Fruit fly (Drosophila melanogaster) whole organism, embryonic: Measurements from ENCODE around the gene CG17139.

Source experiments
- Abd-B ChIP-seq: fragments of 200-800 bp; sonication (Bioruptor generic); optimal IDR thresholded peaks from 2 replicates; lab custom pipeline; 2018; ENCODE audit warnings: missing biosample characterization, mild to moderate bottlenecking, missing genetic modification characterization, moderate library complexity
- Asciz ChIP-seq: fragments of 200-800 bp; sonication (Bioruptor generic); optimal IDR thresholded peaks from 2 replicates; lab custom pipeline; 2017; ENCODE audit warnings: missing biosample characterization, mild to moderate bottlenecking, missing genetic modification characterization, missing genetic modification reagents
- CG10979 ChIP-seq: fragments of 200-800 bp; sonication (Bioruptor generic); optimal IDR thresholded peaks from 2 replicates; lab custom pipeline; 2018; ENCODE audit warnings: missing biosample characterization, mild to moderate bottlenecking, missing genetic modification characterization, moderate library complexity
- CG1233 ChIP-seq: fragments of 200-800 bp; sonication (Bioruptor generic); optimal IDR thresholded peaks from 4 replicates; lab custom pipeline; 2018; ENCODE audit warnings: missing biosample characterization, mild to moderate bottlenecking, missing genetic modification characterization
- CG15073 ChIP-seq: fragments of 200-800 bp; sonication (Bioruptor generic); optimal IDR thresholded peaks from 2 replicates; lab custom pipeline; 2016; ENCODE audit warnings: missing biosample characterization, missing genetic modification characterization
- CG17328 ChIP-seq: fragments of 200-800 bp; sonication (Bioruptor generic); IDR thresholded peaks from 2 replicates; pipeline ENCODE4 v1.3.6; 2022; ENCODE audit warnings: missing biosample characterization, missing genetic modification characterization
- CG17359 ChIP-seq: fragments of 200-800 bp; sonication (Bioruptor generic); optimal IDR thresholded peaks from 3 replicates; lab custom pipeline; 2018; ENCODE audit warnings: missing biosample characterization, mild to moderate bottlenecking, missing genetic modification characterization, moderate library complexity
- CG17912 ChIP-seq: fragments of 200-800 bp; sonication (Bioruptor generic); optimal IDR thresholded peaks from 2 replicates; lab custom pipeline; 2018; ENCODE audit warnings: missing biosample characterization, mild to moderate bottlenecking, missing genetic modification characterization
- CG2875 ChIP-seq: fragments of 200-800 bp; sonication (Bioruptor generic); optimal IDR thresholded peaks from 2 replicates; lab custom pipeline; 2017; ENCODE audit warnings: missing biosample characterization, mild to moderate bottlenecking, missing genetic modification characterization, missing genetic modification reagents
- CG33557 ChIP-seq: fragments of 200-800 bp; sonication (Bioruptor generic); optimal IDR thresholded peaks from 2 replicates; lab custom pipeline; 2019; ENCODE audit warnings: missing biosample characterization, mild to moderate bottlenecking, missing genetic modification characterization, moderate library complexity
- CG34422 ChIP-seq: fragments of 200-800 bp; sonication (Bioruptor generic); IDR thresholded peaks from 3 replicates; pipeline ENCODE4 v1.3.6; 2022; ENCODE audit warnings: missing biosample characterization, missing genetic modification characterization
- CG4282 ChIP-seq: fragments of 200-800 bp; sonication (Bioruptor generic); optimal IDR thresholded peaks from 2 replicates; lab custom pipeline; 2016; ENCODE audit warnings: missing biosample characterization, missing genetic modification characterization
- CG4424 ChIP-seq: fragments of 200-800 bp; sonication (Bioruptor generic); optimal IDR thresholded peaks from 3 replicates; lab custom pipeline; 2016; ENCODE audit warnings: missing biosample characterization, missing genetic modification characterization
- CG5245 ChIP-seq: fragments of 200-800 bp; sonication (Bioruptor generic); optimal IDR thresholded peaks from 3 replicates; lab custom pipeline; 2016; ENCODE audit warnings: missing biosample characterization, missing genetic modification characterization
- CG6854 ChIP-seq: fragments of 200-800 bp; sonication (Bioruptor generic); optimal IDR thresholded peaks from 3 replicates; lab custom pipeline; 2017; ENCODE audit warnings: missing biosample characterization, mild to moderate bottlenecking, missing genetic modification characterization
- CG7357 ChIP-seq: fragments of 200-800 bp; sonication (Bioruptor generic); IDR thresholded peaks from 3 replicates; pipeline ENCODE4 v1.3.6; 2022; ENCODE audit warnings: missing biosample characterization, missing genetic modification characterization
- CG7987 ChIP-seq: fragments of 200-800 bp; sonication (Bioruptor generic); optimal IDR thresholded peaks from 2 replicates; lab custom pipeline; 2018; ENCODE audit warnings: missing biosample characterization, mild to moderate bottlenecking, missing genetic modification characterization, moderate library complexity
- CG9817 ChIP-seq: fragments of 200-800 bp; sonication (Bioruptor generic); optimal IDR thresholded peaks from 2 replicates; lab custom pipeline; 2018; ENCODE audit warnings: missing biosample characterization, mild to moderate bottlenecking, missing genetic modification characterization, moderate library complexity
- CoRest ChIP-seq: fragments of 200-800 bp; sonication (Bioruptor generic); optimal IDR thresholded peaks from 3 replicates; lab custom pipeline; 2018; ENCODE audit warnings: missing biosample characterization, mild to moderate bottlenecking, missing genetic modification characterization, moderate library complexity
- ERR ChIP-seq: fragments of 200-800 bp; sonication (Bioruptor generic); optimal IDR thresholded peaks from 2 replicates; lab custom pipeline; 2016; ENCODE audit warnings: missing biosample characterization, missing genetic modification characterization
- Gug ChIP-seq: fragments of 200-800 bp; sonication (Bioruptor generic); IDR thresholded peaks from 4 replicates; pipeline ENCODE4 v1.3.6; 2022; ENCODE audit warnings: missing biosample characterization, missing genetic modification characterization
- HHEX ChIP-seq: fragments of 200-800 bp; sonication (Bioruptor generic); optimal IDR thresholded peaks from 3 replicates; lab custom pipeline; 2017; ENCODE audit warnings: missing biosample characterization, mild to moderate bottlenecking, missing genetic modification characterization, missing genetic modification reagents
- Kr ChIP-seq: fragments of 200-800 bp; sonication (Bioruptor generic); optimal IDR thresholded peaks from 2 replicates; lab custom pipeline; 2017; ENCODE audit warnings: missing biosample characterization, mild to moderate bottlenecking, missing genetic modification characterization
- Lim3 ChIP-seq: fragments of 200-800 bp; sonication (Bioruptor generic); IDR thresholded peaks from 2 replicates; pipeline ENCODE4 v1.3.6; 2022; ENCODE audit warnings: missing biosample characterization, missing genetic modification characterization
- Med ChIP-seq: fragments of 200-800 bp; sonication (Bioruptor generic); peaks from one replicate; lab custom pipeline; 2016; ENCODE audit warnings: missing biosample characterization, missing genetic modification characterization, mild to moderate bottlenecking, inconsistent platforms, moderate library complexity
- Mes4 ChIP-seq: fragments of 200-800 bp; sonication (Bioruptor generic); optimal IDR thresholded peaks from 2 replicates; lab custom pipeline; 2016; ENCODE audit warnings: missing biosample characterization, missing genetic modification characterization
- Nf-YA ChIP-seq: fragments of 200-800 bp; sonication (Bioruptor generic); IDR thresholded peaks from 2 replicates; pipeline ENCODE4 v1.3.6; 2022; ENCODE audit warnings: missing biosample characterization, missing genetic modification characterization
- Rx ChIP-seq: fragments of 200-800 bp; sonication (Bioruptor generic); IDR thresholded peaks from 2 replicates; pipeline ENCODE4 v1.3.6; 2022; ENCODE audit warnings: missing biosample characterization, missing genetic modification characterization
- Ssrp ChIP-seq: fragments of 200-800 bp; sonication (Bioruptor generic); optimal IDR thresholded peaks from 2 replicates; lab custom pipeline; 2018; ENCODE audit warnings: missing biosample characterization, mild to moderate bottlenecking, missing genetic modification characterization, moderate library complexity
- cato ChIP-seq: fragments of 200-800 bp; sonication (Bioruptor generic); optimal IDR thresholded peaks from 2 replicates; lab custom pipeline; 2016; ENCODE audit warnings: missing biosample characterization, missing genetic modification characterization, borderline replicate concordance
- chm ChIP-seq: fragments of 200-800 bp; sonication (Bioruptor generic); IDR thresholded peaks from 2 replicates; pipeline ENCODE4 v1.3.6; 2022; ENCODE audit warnings: missing biosample characterization, missing genetic modification characterization
- disco-r ChIP-seq: fragments of 200-800 bp; sonication (Bioruptor generic); optimal IDR thresholded peaks from 2 replicates; lab custom pipeline; 2016; ENCODE audit warnings: missing biosample characterization, missing genetic modification characterization
- fd96Cb ChIP-seq: fragments of 200-800 bp; sonication (Bioruptor generic); optimal IDR thresholded peaks from 2 replicates; lab custom pipeline; 2018; ENCODE audit warnings: missing biosample characterization, mild to moderate bottlenecking, missing genetic modification characterization, moderate library complexity
- gce ChIP-seq: fragments of 200-800 bp; sonication (Bioruptor generic); IDR thresholded peaks from 3 replicates; pipeline ENCODE4 v1.3.6; 2022; ENCODE audit warnings: missing biosample characterization, missing genetic modification characterization
- hkb ChIP-seq, 2 experiments: fragments of 200-800 bp in 1 of 2; fragments of >200 bp in 1 of 2; sonication (Bioruptor generic) in 1 of 2; IDR thresholded peaks in 1 of 2; optimal IDR thresholded peaks in 1 of 2; 2 replicates each; pipeline versions ENCODE4 v1.3.6 to Lab custom; 2017 to 2022; ENCODE audit warnings: missing biosample characterization in 1 of 2, missing genetic modification characterization in 1 of 2
- lilli ChIP-seq: fragments of 200-800 bp; sonication (Bioruptor generic); optimal IDR thresholded peaks from 3 replicates; lab custom pipeline; 2016; ENCODE audit warnings: missing biosample characterization, missing genetic modification characterization
- lmd ChIP-seq: fragments of 200-800 bp; sonication (Bioruptor generic); IDR thresholded peaks from 2 replicates; pipeline ENCODE4 v1.3.6; 2022; ENCODE audit warnings: missing biosample characterization, missing genetic modification characterization
- mirr ChIP-seq: fragments of 200-800 bp; sonication (Bioruptor generic); optimal IDR thresholded peaks from 3 replicates; lab custom pipeline; 2018; ENCODE audit warnings: missing biosample characterization, mild to moderate bottlenecking, missing genetic modification characterization
- nerfin-1 ChIP-seq: fragments of 200-800 bp; sonication (Bioruptor generic); optimal IDR thresholded peaks from 3 replicates; lab custom pipeline; 2019; ENCODE audit warnings: missing biosample characterization, mild to moderate bottlenecking, missing genetic modification characterization, moderate library complexity
- nom ChIP-seq: fragments of 200-800 bp; sonication (Bioruptor generic); optimal IDR thresholded peaks from 2 replicates; lab custom pipeline; 2017; ENCODE audit warnings: missing biosample characterization, missing genetic modification characterization, mild to moderate bottlenecking, moderate library complexity, missing genetic modification reagents
- odd ChIP-seq: fragments of 200-800 bp; sonication (Bioruptor generic); optimal IDR thresholded peaks from 2 replicates; lab custom pipeline; 2017; ENCODE audit warnings: missing biosample characterization, mild to moderate bottlenecking, missing genetic modification characterization
- onecut ChIP-seq: fragments of 200-800 bp; sonication (Bioruptor generic); IDR thresholded peaks from 2 replicates; pipeline ENCODE4 v1.3.6; 2022; ENCODE audit warnings: missing biosample characterization, missing genetic modification characterization
- prd ChIP-seq, 3 experiments: fragments of >200 bp in 2 of 3; fragments of 200-800 bp in 1 of 3; sonication (Bioruptor generic) in 1 of 3; optimal IDR thresholded peaks in 2 of 3; IDR thresholded peaks in 1 of 3; 2 replicates in 2 of 3; 3 replicates in 1 of 3; pipeline versions ENCODE4 v1.3.6 to Lab custom; 2017 to 2022; ENCODE audit warnings: missing biosample characterization in 1 of 3, missing genetic modification characterization in 1 of 3
- salm ChIP-seq: fragments of 200-800 bp; sonication (Bioruptor generic); optimal IDR thresholded peaks from 2 replicates; lab custom pipeline; 2018; ENCODE audit warnings: missing biosample characterization, mild to moderate bottlenecking, missing genetic modification characterization
- sisA ChIP-seq: fragments of 200-800 bp; sonication (Bioruptor generic); IDR thresholded peaks from 2 replicates; pipeline ENCODE4 v1.3.6; 2022; ENCODE audit warnings: missing biosample characterization, missing genetic modification characterization
- slbo ChIP-seq: fragments of 200-800 bp; sonication (Bioruptor generic); IDR thresholded peaks from 2 replicates; pipeline ENCODE4 v1.3.6; 2022; ENCODE audit warnings: missing biosample characterization, missing genetic modification characterization
- tin ChIP-seq: fragments of 200-800 bp; sonication (Bioruptor generic); optimal IDR thresholded peaks from 3 replicates; lab custom pipeline; 2016; ENCODE audit warnings: missing biosample characterization, missing genetic modification characterization
- vvl ChIP-seq: fragments of 200-800 bp; sonication (Bioruptor generic); IDR thresholded peaks from 2 replicates; pipeline ENCODE4 v1.3.6; 2022; ENCODE audit warnings: missing biosample characterization, missing genetic modification characterization

Gene CG17139

dm6 chr2L:10849511-10850191 is 4.2 kb upstream of the CG17139 start, which contains the start of gene SmydA-3 (continued):
- TF ChIP-seq hkb (optimal IDR thresholded peaks at IDR 0.05; lab: Kevin White, UChicago) (no peak), hkb (GFP tag; IDR thresholded peaks at IDR 0.05; lab: Robert Waterston, UW) (peak; percentile 71), CG17359 (tag; lab: Kevin White, UChicago) (peak; percentile 49), chm (GFP tag; lab: Robert Waterston, UW) (0 out of 2 replicates have a peak, but pooled peaks have one; percentile 6), nom (GFP tag; lab: Kevin White, UChicago) (no peak), CG33557 (no peak), fd96Cb (tag; lab: Kevin White, UChicago) (peak; percentile 13), sisA (no peak), CG2875 (GFP tag; lab: Kevin White, UChicago) (no peak), onecut (peak; percentile 84), Med (GFP tag; lab: Kevin White, UChicago) (peak; percentile 62), cato (GFP tag; lab: Kevin White, UChicago) (no peak), CoRest (tag; lab: Kevin White, UChicago) (peak; percentile 20), lilli (GFP tag; lab: Kevin White, UChicago) (peak; percentile 8), CG1233 (GFP tag; lab: Kevin White, UChicago) (no peak), Rx (GFP tag; lab: Robert Waterston, UW) (no peak), Mes4 (GFP tag; lab: Kevin White, UChicago) (no peak), CG34422 (0 out of 3 replicates have a peak, but pooled peaks have one; percentile 8), Nf-YA (GFP tag; lab: Robert Waterston, UW) (no peak), CG9817 (tag; lab: Kevin White, UChicago) (no peak), salm (tag; lab: Kevin White, UChicago) (no peak), CG15073 (GFP tag; lab: Kevin White, UChicago) (peak; percentile 89), CG4424 (GFP tag; lab: Kevin White, UChicago) (peak; percentile 35), gce (GFP tag; lab: Robert Waterston, UW) (peak; percentile 12; the same call in 1 of the 3 replicates), lmd (0 out of 2 replicates have a peak, but pooled peaks have one; percentile 27), HHEX (GFP tag; lab: Kevin White, UChicago) (peak; percentile 46), CG7987 (no peak), CG17912 (no peak), prd (optimal IDR thresholded peaks at IDR 0.05; lab: Kevin White, UChicago) (no peak), prd (GFP tag; IDR thresholded peaks at IDR 0.05; lab: Robert Waterston, UW) (peak; percentile 59; the same call in 1 of the 3 replicates), odd (GFP tag; lab: Kevin White, UChicago) (no peak), Lim3 (GFP tag; lab: Robert Waterston, UW) (no peak), CG10979 (peak; percentile 23), CG5245 (GFP tag; lab: Kevin White, UChicago) (no peak), disco-r (GFP tag; lab: Kevin White, UChicago) (no peak), vvl (peak; percentile 54), nerfin-1 (no peak), Kr (GFP tag; lab: Kevin White, UChicago) (no peak), Abd-B (no peak), mirr (GFP tag; lab: Kevin White, UChicago) (no peak), tin (no peak), CG7357 (0 out of 3 replicates have a peak, but pooled peaks have one; percentile 22), ERR (peak; percentile 26), Ssrp (tag; lab: Kevin White, UChicago) (peak; percentile 18), Asciz (GFP tag; lab: Kevin White, UChicago) (peak; percentile 5), CG6854 (GFP tag; lab: Kevin White, UChicago) (no peak), Gug (GFP tag; lab: Robert Waterston, UW) (no peak), CG17328 (GFP tag; lab: Robert Waterston, UW) (peak; percentile 43; the same call in 1 of the 2 replicates), CG4282 (GFP tag; lab: Kevin White, UChicago) (no peak), slbo (GFP tag; lab: Robert Waterston, UW) (peak; percentile 44; the same call in 1 of the 2 replicates)
